Fruit fly (Drosophila melanogaster) whole organism, embryonic: Measurements from ENCODE around the gene meigo.

Source experiments
- Antp ChIP-seq: fragments of 200-800 bp; sonication (Bioruptor generic); optimal IDR thresholded peaks from 3 replicates; lab custom pipeline; 2016; ENCODE audit warnings: missing biosample characterization, missing genetic modification characterization
- C15 ChIP-seq: fragments of 200-800 bp; sonication (Bioruptor generic); IDR thresholded peaks from 3 replicates; pipeline ENCODE4 v1.3.6; 2022; ENCODE audit warnings: missing biosample characterization, missing genetic modification characterization
- CG10565 ChIP-seq: fragments of 200-800 bp; sonication (Bioruptor generic); optimal IDR thresholded peaks from 3 replicates; lab custom pipeline; 2016; ENCODE audit warnings: missing biosample characterization, mild to moderate bottlenecking, missing genetic modification characterization
- CG11085 ChIP-seq: fragments of 200-800 bp; sonication (Bioruptor generic); IDR thresholded peaks from 2 replicates; pipeline ENCODE4 v1.3.6; 2022; ENCODE audit warnings: missing biosample characterization, missing genetic modification characterization
- CG12744 ChIP-seq: fragments of 200-800 bp; sonication (Bioruptor generic); optimal IDR thresholded peaks from 2 replicates; lab custom pipeline; 2016; ENCODE audit warnings: missing biosample characterization, missing genetic modification characterization
- CG1603 ChIP-seq: fragments of 200-800 bp; sonication (Bioruptor generic); optimal IDR thresholded peaks from 2 replicates; lab custom pipeline; 2019; ENCODE audit warnings: missing biosample characterization, mild to moderate bottlenecking, missing genetic modification characterization, moderate library complexity
- CG16813 ChIP-seq: fragments of 200-800 bp; sonication (Bioruptor generic); IDR thresholded peaks from 3 replicates; pipeline ENCODE4 v1.3.6; 2022; ENCODE audit warnings: missing biosample characterization, missing genetic modification characterization; ENCODE audit not compliant: partially characterized antibody
- CG17328 ChIP-seq: fragments of 200-800 bp; sonication (Bioruptor generic); IDR thresholded peaks from 2 replicates; pipeline ENCODE4 v1.3.6; 2022; ENCODE audit warnings: missing biosample characterization, missing genetic modification characterization
- CG18764 ChIP-seq: fragments of 200-800 bp; sonication (Bioruptor generic); optimal IDR thresholded peaks from 3 replicates; lab custom pipeline; 2016; ENCODE audit warnings: missing biosample characterization, missing genetic modification characterization
- CG30403 ChIP-seq: fragments of 200-800 bp; sonication (Bioruptor generic); optimal IDR thresholded peaks from 3 replicates; lab custom pipeline; 2016; ENCODE audit warnings: missing biosample characterization, missing genetic modification characterization
- CG3407 ChIP-seq: fragments of 200-800 bp; sonication (Bioruptor generic); optimal IDR thresholded peaks from 2 replicates; lab custom pipeline; 2018; ENCODE audit warnings: missing biosample characterization, mild to moderate bottlenecking, missing genetic modification characterization
- CG34376 ChIP-seq: fragments of 200-800 bp; sonication (Bioruptor generic); optimal IDR thresholded peaks from 2 replicates; lab custom pipeline; 2018; ENCODE audit warnings: missing biosample characterization, mild to moderate bottlenecking, missing genetic modification characterization
- CG4328 ChIP-seq: fragments of 200-800 bp; sonication (Bioruptor generic); optimal IDR thresholded peaks from 3 replicates; lab custom pipeline; 2017; ENCODE audit warnings: missing biosample characterization, missing genetic modification reagents, missing genetic modification characterization
- CG4424 ChIP-seq: fragments of 200-800 bp; sonication (Bioruptor generic); optimal IDR thresholded peaks from 3 replicates; lab custom pipeline; 2016; ENCODE audit warnings: missing biosample characterization, missing genetic modification characterization
- CG6683 ChIP-seq: fragments of 200-800 bp; sonication (Bioruptor generic); optimal IDR thresholded peaks from 2 replicates; lab custom pipeline; 2017; ENCODE audit warnings: missing biosample characterization, mild to moderate bottlenecking, missing genetic modification characterization, missing genetic modification reagents
- CG8359 ChIP-seq: fragments of 200-800 bp; sonication (Bioruptor generic); optimal IDR thresholded peaks from 2 replicates; lab custom pipeline; 2017; ENCODE audit warnings: missing biosample characterization, mild to moderate bottlenecking, missing genetic modification characterization, borderline replicate concordance
- CG8478 ChIP-seq: fragments of >200 bp; optimal IDR thresholded peaks from 2 replicates; lab custom pipeline; 2018
- CG8765 ChIP-seq: fragments of 200-800 bp; sonication (Bioruptor generic); IDR thresholded peaks from 2 replicates; pipeline ENCODE4 v1.3.6; 2022; ENCODE audit warnings: missing biosample characterization, missing genetic modification characterization
- CrebB ChIP-seq: fragments of 200-800 bp; sonication (Bioruptor generic); optimal IDR thresholded peaks from 3 replicates; lab custom pipeline; 2018; ENCODE audit warnings: missing biosample characterization, mild to moderate bottlenecking, missing genetic modification characterization
- D19A ChIP-seq: fragments of 200-800 bp; optimal IDR thresholded peaks from 3 replicates; lab custom pipeline; 2019; ENCODE audit warnings: missing biosample characterization, mild to moderate bottlenecking, missing genetic modification characterization, moderate library complexity
- D19B ChIP-seq: fragments of 200-800 bp; sonication (Bioruptor generic); optimal IDR thresholded peaks from 2 replicates; lab custom pipeline; 2017; ENCODE audit warnings: missing biosample characterization, mild to moderate bottlenecking, missing genetic modification characterization
- Dip3 ChIP-seq: fragments of 200-800 bp; sonication (Bioruptor generic); optimal IDR thresholded peaks from 3 replicates; lab custom pipeline; 2016; ENCODE audit warnings: missing biosample characterization, missing genetic modification characterization
- ERR ChIP-seq: fragments of 200-800 bp; sonication (Bioruptor generic); optimal IDR thresholded peaks from 2 replicates; lab custom pipeline; 2016; ENCODE audit warnings: missing biosample characterization, missing genetic modification characterization
- Fer1 ChIP-seq: fragments of 200-800 bp; sonication (Bioruptor generic); optimal IDR thresholded peaks from 2 replicates; lab custom pipeline; 2017; ENCODE audit warnings: missing biosample characterization, mild to moderate bottlenecking, missing genetic modification characterization
- H15 ChIP-seq: fragments of 200-800 bp; sonication (Bioruptor generic); IDR thresholded peaks from 3 replicates; pipeline ENCODE4 v1.3.6; 2022; ENCODE audit warnings: missing biosample characterization, missing genetic modification characterization
- Hey ChIP-seq: fragments of 200-800 bp; sonication (Bioruptor generic); optimal IDR thresholded peaks from 3 replicates; lab custom pipeline; 2018; ENCODE audit warnings: missing biosample characterization, mild to moderate bottlenecking, missing genetic modification characterization
- Lpt ChIP-seq: fragments of >200 bp; optimal IDR thresholded peaks from 2 replicates; lab custom pipeline; 2018; ENCODE audit warnings: missing biosample characterization, missing genetic modification characterization
- Mes4 ChIP-seq: fragments of 200-800 bp; sonication (Bioruptor generic); optimal IDR thresholded peaks from 2 replicates; lab custom pipeline; 2016; ENCODE audit warnings: missing biosample characterization, missing genetic modification characterization
- Nf-YA ChIP-seq: fragments of 200-800 bp; sonication (Bioruptor generic); IDR thresholded peaks from 2 replicates; pipeline ENCODE4 v1.3.6; 2022; ENCODE audit warnings: missing biosample characterization, missing genetic modification characterization
- Optix ChIP-seq: fragments of 200-800 bp; sonication (Bioruptor generic); IDR thresholded peaks from 3 replicates; pipeline ENCODE4 v1.3.6; 2022; ENCODE audit warnings: missing biosample characterization, missing genetic modification characterization
- Ptx1 ChIP-seq: fragments of 200-800 bp; sonication (Bioruptor generic); IDR thresholded peaks from 2 replicates; pipeline ENCODE4 v1.3.6; 2022; ENCODE audit warnings: missing biosample characterization, missing genetic modification characterization
- Ravus ChIP-seq: fragments of 200-800 bp; sonication (Bioruptor generic); IDR thresholded peaks from 2 replicates; pipeline ENCODE4 v1.3.6; 2022; ENCODE audit warnings: missing biosample characterization, missing genetic modification characterization
- Sin3A ChIP-seq: fragments of >200 bp; optimal IDR thresholded peaks from 2 replicates; lab custom pipeline; 2018
- YL-1 ChIP-seq: fragments of 200-800 bp; sonication (Bioruptor generic); optimal IDR thresholded peaks from 3 replicates; lab custom pipeline; 2017; ENCODE audit warnings: missing biosample characterization, mild to moderate bottlenecking, missing genetic modification characterization
- abd-A ChIP-seq: fragments of 200-800 bp; sonication (Bioruptor generic); optimal IDR thresholded peaks from 3 replicates; lab custom pipeline; 2019; ENCODE audit warnings: missing biosample characterization, mild to moderate bottlenecking, missing genetic modification characterization, moderate library complexity
- amos ChIP-seq: fragments of 200-800 bp; sonication (Bioruptor generic); IDR thresholded peaks from 2 replicates; pipeline ENCODE4 v1.3.6; 2022; ENCODE audit warnings: missing biosample characterization, missing genetic modification characterization; ENCODE audit not compliant: partially characterized antibody
- ato ChIP-seq: fragments of 200-800 bp; sonication (Bioruptor generic); IDR thresholded peaks from 2 replicates; pipeline ENCODE4 v1.3.6; 2022; ENCODE audit warnings: missing biosample characterization, missing genetic modification characterization; ENCODE audit not compliant: partially characterized antibody
- cas ChIP-seq: fragments of 200-800 bp; sonication (Bioruptor generic); IDR thresholded peaks from 2 replicates; pipeline ENCODE4 v1.3.6; 2022; ENCODE audit warnings: missing biosample characterization, missing genetic modification characterization
- caup ChIP-seq: fragments of 200-800 bp; sonication (Bioruptor generic); optimal IDR thresholded peaks from 3 replicates; lab custom pipeline; 2017; ENCODE audit warnings: missing biosample characterization, mild to moderate bottlenecking, missing genetic modification characterization, moderate library complexity; ENCODE audit not compliant: severe bottlenecking
- dan ChIP-seq: fragments of 200-800 bp; sonication (Bioruptor generic); IDR thresholded peaks from 2 replicates; pipeline ENCODE4 v1.3.6; 2022; ENCODE audit warnings: missing biosample characterization, missing genetic modification characterization
- dpn ChIP-seq, 2 experiments: fragments of 200-800 bp; sonication (Bioruptor generic); optimal IDR thresholded peaks; 3 replicates each; lab custom pipeline; 2016; ENCODE audit warnings: missing biosample characterization in 2 of 2, missing genetic modification characterization in 2 of 2
- h ChIP-seq: fragments of >200 bp; optimal IDR thresholded peaks from 2 replicates; lab custom pipeline; 2017
- hb ChIP-seq: fragments of 200-800 bp; sonication (Bioruptor generic); IDR thresholded peaks from 3 replicates; pipeline ENCODE4 v1.3.6; 2022; ENCODE audit warnings: missing biosample characterization, missing genetic modification characterization; ENCODE audit not compliant: partially characterized antibody
- ind ChIP-seq: fragments of 200-800 bp; sonication (Bioruptor generic); optimal IDR thresholded peaks from 3 replicates; lab custom pipeline; 2016; ENCODE audit warnings: missing biosample characterization, missing genetic modification characterization
- jumu ChIP-seq: fragments of 200-800 bp; sonication (Bioruptor generic); optimal IDR thresholded peaks from 3 replicates; lab custom pipeline; 2016; ENCODE audit warnings: missing biosample characterization, missing genetic modification characterization
- lab ChIP-seq: fragments of 200-800 bp; sonication (Bioruptor generic); optimal IDR thresholded peaks from 3 replicates; lab custom pipeline; 2017; ENCODE audit warnings: missing biosample characterization, missing genetic modification characterization, mild to moderate bottlenecking, moderate library complexity, missing genetic modification reagents
- repo ChIP-seq: fragments of 200-800 bp; sonication (Bioruptor generic); optimal IDR thresholded peaks from 2 replicates; lab custom pipeline; 2016; ENCODE audit warnings: missing biosample characterization, missing genetic modification characterization
- scrt ChIP-seq: fragments of 200-800 bp; sonication (Bioruptor generic); optimal IDR thresholded peaks from 2 replicates; lab custom pipeline; 2018; ENCODE audit warnings: missing biosample characterization, mild to moderate bottlenecking, missing genetic modification characterization, moderate library complexity
- sisA ChIP-seq: fragments of 200-800 bp; sonication (Bioruptor generic); IDR thresholded peaks from 2 replicates; pipeline ENCODE4 v1.3.6; 2022; ENCODE audit warnings: missing biosample characterization, missing genetic modification characterization
- slbo ChIP-seq: fragments of 200-800 bp; sonication (Bioruptor generic); IDR thresholded peaks from 2 replicates; pipeline ENCODE4 v1.3.6; 2022; ENCODE audit warnings: missing biosample characterization, missing genetic modification characterization
- so ChIP-seq: fragments of 200-800 bp; sonication (Bioruptor generic); IDR thresholded peaks from 3 replicates; pipeline ENCODE4 v1.3.6; 2022; ENCODE audit warnings: missing biosample characterization, missing genetic modification characterization
- tin ChIP-seq: fragments of 200-800 bp; sonication (Bioruptor generic); optimal IDR thresholded peaks from 3 replicates; lab custom pipeline; 2016; ENCODE audit warnings: missing biosample characterization, missing genetic modification characterization
- zfh2 ChIP-seq: fragments of 200-800 bp; sonication (Bioruptor generic); optimal IDR thresholded peaks from 2 replicates; lab custom pipeline; 2016; ENCODE audit warnings: missing biosample characterization, missing genetic modification characterization

Gene meigo

DNA sequence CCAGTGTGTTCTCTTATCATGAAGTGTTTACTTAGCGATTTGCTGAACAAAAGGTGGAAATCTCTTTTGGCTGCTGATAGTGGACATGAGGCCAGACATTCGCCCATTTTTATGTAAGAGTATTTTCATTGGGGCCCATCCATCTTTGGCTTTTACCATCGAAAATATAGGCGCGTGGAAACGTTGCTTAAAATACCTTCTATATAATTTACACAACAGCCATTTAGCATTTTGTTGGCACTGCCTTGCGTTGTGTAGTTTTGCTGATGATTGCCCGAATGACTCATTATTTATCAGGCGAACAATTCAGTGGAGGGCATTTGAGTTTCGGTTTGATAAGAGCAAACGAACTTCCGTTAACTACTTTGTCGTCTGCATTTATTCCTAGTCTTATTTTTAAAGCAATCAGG lies 23.6 kb downstream of the meigo start (continued):
- TF ChIP-seq CG8765 (no peak), Optix (GFP tag; lab: Robert Waterston, UW) (0 out of 3 replicates have a peak, but pooled peaks have one; percentile 14), ato (no peak), hb (GFP tag; lab: Robert Waterston, UW) (no peak), h (lab: Kevin White, UChicago) (no peak), H15 (GFP tag; lab: Robert Waterston, UW) (0 out of 3 replicates have a peak, but pooled peaks have one; percentile 7), YL-1 (no peak), CG18764 (no peak), D19A (tag; lab: Kevin White, UChicago) (peak; percentile 94), CG8478 (lab: Kevin White, UChicago) (no peak), Nf-YA (GFP tag; lab: Robert Waterston, UW) (no peak), C15 (GFP tag; lab: Robert Waterston, UW) (no peak), CG10565 (no peak), Mes4 (GFP tag; lab: Kevin White, UChicago) (peak; percentile 22), CG11085 (no peak), CG30403 (GFP tag; lab: Kevin White, UChicago) (peak; percentile 34), CG4424 (GFP tag; lab: Kevin White, UChicago) (no peak), CG6683 (no peak), ERR (GFP tag; lab: Kevin White, UChicago) (no peak), Ravus (no peak), caup (GFP tag; lab: Kevin White, UChicago) (peak; percentile 29), CG16813 (GFP tag; lab: Robert Waterston, UW) (no peak), abd-A (tag; lab: Kevin White, UChicago) (no peak), jumu (GFP tag; lab: Kevin White, UChicago) (no peak), D19B (GFP tag; lab: Kevin White, UChicago) (no peak), zfh2 (GFP tag; lab: Kevin White, UChicago) (no peak), CG12744 (GFP tag; lab: Kevin White, UChicago) (peak; percentile 3), dpn (GFP tag; optimal IDR thresholded peaks at IDR 0.05; lab: Kevin White, UChicago) (peak in 1 of 2 experiments; percentile 42), lab (GFP tag; lab: Kevin White, UChicago) (peak; percentile 51), Hey (tag; lab: Kevin White, UChicago) (peak; percentile 3), CG8359 (GFP tag; lab: Kevin White, UChicago) (no peak), cas (GFP tag; lab: Robert Waterston, UW) (no peak), Dip3 (peak; percentile 65), Fer1 (GFP tag; lab: Kevin White, UChicago) (peak; percentile 53), CG1603 (tag; lab: Kevin White, UChicago) (no peak), sisA (GFP tag; lab: Robert Waterston, UW) (no peak; the same call in 1 of the 2 replicates), so (GFP tag; lab: Robert Waterston, UW) (peak; percentile 64; the same call in 2 of the 3 replicates), ind (GFP tag; lab: Kevin White, UChicago) (no peak), CrebB (tag; lab: Kevin White, UChicago) (no peak), dan (GFP tag; lab: Robert Waterston, UW) (no peak), CG3407 (GFP tag; lab: Kevin White, UChicago) (no peak), CG34376 (GFP tag; lab: Kevin White, UChicago) (peak; percentile 61), tin (GFP tag; lab: Kevin White, UChicago) (no peak), CG4328 (GFP tag; lab: Kevin White, UChicago) (no peak), amos (GFP tag; lab: Robert Waterston, UW) (no peak), scrt (GFP tag; lab: Kevin White, UChicago) (peak; percentile 21), Ptx1 (GFP tag; lab: Robert Waterston, UW) (peak; percentile 40), repo (GFP tag; lab: Kevin White, UChicago) (no peak), Antp (GFP tag; lab: Kevin White, UChicago) (peak; percentile 1), slbo (peak; percentile 66), CG17328 (GFP tag; lab: Robert Waterston, UW) (peak; percentile 52), Lpt (GFP tag; lab: Kevin White, UChicago) (no peak), Sin3A (lab: Kevin White, UChicago) (no peak)
